Fruit fly (Drosophila melanogaster) whole organism, embryonic: ENCODE results near the gene CG12016.

ENCODE experiments used
- ATbp ChIP-seq: fragments of 200-800 bp; sonication (Bioruptor generic); optimal IDR thresholded peaks from 2 replicates; lab custom pipeline; 2017; ENCODE audit warnings: missing biosample characterization, mild to moderate bottlenecking, missing genetic modification characterization, missing genetic modification reagents
- CG10959 ChIP-seq: fragments of 200-800 bp; sonication (Bioruptor generic); IDR thresholded peaks from 2 replicates; pipeline ENCODE4 v1.3.6; 2022; ENCODE audit warnings: missing biosample characterization, missing genetic modification characterization
- CG12659 ChIP-seq: fragments of 200-800 bp; sonication (Bioruptor generic); optimal IDR thresholded peaks from 3 replicates; lab custom pipeline; 2017; ENCODE audit warnings: mild to moderate bottlenecking, missing biosample characterization, missing genetic modification reagents, missing genetic modification characterization
- CG13424 ChIP-seq: fragments of 200-800 bp; sonication (Bioruptor generic); optimal IDR thresholded peaks from 2 replicates; lab custom pipeline; 2019; ENCODE audit warnings: missing biosample characterization, mild to moderate bottlenecking, missing genetic modification characterization, moderate library complexity
- CG14441 ChIP-seq: fragments of 200-800 bp; sonication (Bioruptor generic); IDR thresholded peaks from 2 replicates; pipeline ENCODE4 v1.3.6; 2022; ENCODE audit warnings: missing biosample characterization, missing genetic modification characterization
- CG15011 ChIP-seq: fragments of 200-800 bp; sonication (Bioruptor generic); optimal IDR thresholded peaks from 3 replicates; lab custom pipeline; 2018; ENCODE audit warnings: missing biosample characterization, mild to moderate bottlenecking, missing genetic modification characterization
- CG15073 ChIP-seq: fragments of 200-800 bp; sonication (Bioruptor generic); optimal IDR thresholded peaks from 2 replicates; lab custom pipeline; 2016; ENCODE audit warnings: missing biosample characterization, missing genetic modification characterization
- CG18011 ChIP-seq: fragments of 200-800 bp; sonication (Bioruptor generic); optimal IDR thresholded peaks from 2 replicates; lab custom pipeline; 2017; ENCODE audit warnings: missing biosample characterization, missing genetic modification characterization, mild to moderate bottlenecking, moderate library complexity, missing genotype
- CG30020 ChIP-seq: fragments of 200-800 bp; optimal IDR thresholded peaks from 2 replicates; lab custom pipeline; 2019; ENCODE audit warnings: missing biosample characterization, mild to moderate bottlenecking, missing genetic modification characterization, moderate library complexity
- CG31441 ChIP-seq: fragments of 200-800 bp; sonication (Bioruptor generic); IDR thresholded peaks from 2 replicates; pipeline ENCODE4 v1.3.6; 2022; ENCODE audit warnings: missing biosample characterization, missing genetic modification characterization
- CG6689 ChIP-seq: fragments of 200-800 bp; sonication (Bioruptor generic); IDR thresholded peaks from 2 replicates; pipeline ENCODE4 v1.3.6; 2022; ENCODE audit warnings: missing biosample characterization, missing genetic modification characterization
- CG6813 ChIP-seq: fragments of 200-800 bp; sonication (Bioruptor generic); optimal IDR thresholded peaks from 2 replicates; lab custom pipeline; 2017; ENCODE audit warnings: missing biosample characterization, missing genetic modification characterization, mild to moderate bottlenecking, moderate library complexity, missing genetic modification reagents
- CG7271 ChIP-seq: fragments of 200-800 bp; sonication (Bioruptor generic); optimal IDR thresholded peaks from 2 replicates; lab custom pipeline; 2018; ENCODE audit warnings: missing biosample characterization, mild to moderate bottlenecking, missing genetic modification characterization, moderate library complexity
- CG7556 ChIP-seq: fragments of 200-800 bp; sonication (Bioruptor generic); optimal IDR thresholded peaks from 2 replicates; lab custom pipeline; 2017; ENCODE audit warnings: missing biosample characterization, mild to moderate bottlenecking, missing genetic modification characterization
- CG8388 ChIP-seq: fragments of 200-800 bp; sonication (Bioruptor generic); optimal IDR thresholded peaks from 2 replicates; lab custom pipeline; 2019; ENCODE audit warnings: missing biosample characterization, mild to moderate bottlenecking, missing genetic modification characterization, moderate library complexity
- CG9437 ChIP-seq: fragments of 200-800 bp; sonication (Bioruptor generic); optimal IDR thresholded peaks from 2 replicates; lab custom pipeline; 2018; ENCODE audit warnings: missing biosample characterization, mild to moderate bottlenecking, missing genetic modification characterization
- CG9727 ChIP-seq: fragments of 200-800 bp; sonication (Bioruptor generic); optimal IDR thresholded peaks from 3 replicates; lab custom pipeline; 2017; ENCODE audit warnings: missing biosample characterization, mild to moderate bottlenecking, missing genetic modification characterization
- CG9797 ChIP-seq: fragments of 200-800 bp; sonication (Bioruptor generic); optimal IDR thresholded peaks from 3 replicates; lab custom pipeline; 2018; ENCODE audit warnings: missing biosample characterization, mild to moderate bottlenecking, missing genetic modification characterization
- CG9932 ChIP-seq: fragments of 200-800 bp; sonication (Bioruptor generic); IDR thresholded peaks from 2 replicates; pipeline ENCODE4 v1.3.6; 2022; ENCODE audit warnings: missing biosample characterization, missing genetic modification characterization
- Dfd ChIP-seq, 2 experiments: fragments of >200 bp; optimal IDR thresholded peaks; 2 replicates each; lab custom pipeline; 2017; ENCODE audit warnings: missing biosample characterization in 2 of 2, missing genetic modification characterization in 2 of 2
- Dref ChIP-seq: fragments of 200-800 bp; sonication (Bioruptor generic); IDR thresholded peaks from 2 replicates; pipeline ENCODE4 v1.3.6; 2022; ENCODE audit warnings: missing biosample characterization, missing genetic modification characterization
- E2f2 ChIP-seq: fragments of 200-800 bp; sonication (Bioruptor generic); IDR thresholded peaks from 2 replicates; pipeline ENCODE4 v1.3.6; 2022; ENCODE audit warnings: missing biosample characterization, missing genetic modification characterization
- Fer1 ChIP-seq: fragments of 200-800 bp; sonication (Bioruptor generic); optimal IDR thresholded peaks from 2 replicates; lab custom pipeline; 2017; ENCODE audit warnings: missing biosample characterization, mild to moderate bottlenecking, missing genetic modification characterization
- GATAe ChIP-seq: fragments of 200-800 bp; sonication (Bioruptor generic); conservative IDR thresholded peaks from 2 replicates; pipeline ENCODE4 v1.3.6; 2022; ENCODE audit warnings: missing biosample characterization, missing genetic modification characterization
- HHEX ChIP-seq: fragments of 200-800 bp; sonication (Bioruptor generic); optimal IDR thresholded peaks from 3 replicates; lab custom pipeline; 2017; ENCODE audit warnings: missing biosample characterization, mild to moderate bottlenecking, missing genetic modification characterization, missing genetic modification reagents
- Hey ChIP-seq: fragments of 200-800 bp; sonication (Bioruptor generic); optimal IDR thresholded peaks from 3 replicates; lab custom pipeline; 2018; ENCODE audit warnings: missing biosample characterization, mild to moderate bottlenecking, missing genetic modification characterization
- Lim3 ChIP-seq: fragments of 200-800 bp; sonication (Bioruptor generic); IDR thresholded peaks from 2 replicates; pipeline ENCODE4 v1.3.6; 2022; ENCODE audit warnings: missing biosample characterization, missing genetic modification characterization
- Mes4 ChIP-seq: fragments of 200-800 bp; sonication (Bioruptor generic); optimal IDR thresholded peaks from 2 replicates; lab custom pipeline; 2016; ENCODE audit warnings: missing biosample characterization, missing genetic modification characterization
- Myb ChIP-seq: fragments of 200-800 bp; sonication (Bioruptor generic); optimal IDR thresholded peaks from 2 replicates; lab custom pipeline; 2016; ENCODE audit warnings: missing biosample characterization, missing genetic modification characterization
- Nf-YB ChIP-seq: fragments of 200-800 bp; sonication (Bioruptor generic); optimal IDR thresholded peaks from 3 replicates; lab custom pipeline; 2019; ENCODE audit warnings: missing biosample characterization, mild to moderate bottlenecking, missing genetic modification characterization, moderate library complexity
- Oaz ChIP-seq: fragments of 200-800 bp; sonication (Bioruptor generic); IDR thresholded peaks from 2 replicates; pipeline ENCODE4 v1.3.6; 2022; ENCODE audit warnings: missing biosample characterization, missing genetic modification characterization
- Opbp ChIP-seq: fragments of 200-800 bp; sonication (Bioruptor generic); IDR thresholded peaks from 3 replicates; pipeline ENCODE4 v1.3.6; 2022; ENCODE audit warnings: missing biosample characterization, missing genetic modification characterization; ENCODE audit not compliant: partially characterized antibody
- Sry-δ ChIP-seq: fragments of 200-800 bp; sonication (Bioruptor generic); optimal IDR thresholded peaks from 2 replicates; lab custom pipeline; 2016; ENCODE audit warnings: missing biosample characterization, missing genetic modification characterization
- YL-1 ChIP-seq: fragments of 200-800 bp; sonication (Bioruptor generic); optimal IDR thresholded peaks from 3 replicates; lab custom pipeline; 2017; ENCODE audit warnings: missing biosample characterization, mild to moderate bottlenecking, missing genetic modification characterization
- ac ChIP-seq: fragments of 200-800 bp; sonication (Bioruptor generic); optimal IDR thresholded peaks from 3 replicates; lab custom pipeline; 2017; ENCODE audit warnings: missing biosample characterization, mild to moderate bottlenecking, missing genetic modification characterization
- bigmax ChIP-seq: fragments of 200-800 bp; sonication (Bioruptor generic); optimal IDR thresholded peaks from 2 replicates; lab custom pipeline; 2018; ENCODE audit warnings: missing biosample characterization, mild to moderate bottlenecking, missing genetic modification characterization
- br ChIP-seq: fragments of >200 bp; optimal IDR thresholded peaks from 2 replicates; lab custom pipeline; 2017
- chn ChIP-seq: fragments of 200-800 bp; sonication (Bioruptor generic); optimal IDR thresholded peaks from 2 replicates; lab custom pipeline; 2016; ENCODE audit warnings: missing biosample characterization, missing genetic modification characterization
- crp ChIP-seq, 2 experiments: fragments of 200-800 bp; sonication (Bioruptor generic); optimal IDR thresholded peaks; 2 replicates in 1 of 2; 3 replicates in 1 of 2; lab custom pipeline; 2017; ENCODE audit warnings: missing biosample characterization in 2 of 2, missing genetic modification characterization in 2 of 2, mild to moderate bottlenecking in 1 of 2, moderate library complexity in 1 of 2
- dimm ChIP-seq: fragments of 200-800 bp; sonication (Bioruptor generic); IDR thresholded peaks from 2 replicates; pipeline ENCODE4 v1.3.6; 2022; ENCODE audit warnings: missing biosample characterization, missing genetic modification characterization
- eve ChIP-seq, 2 experiments: fragments of >200 bp; optimal IDR thresholded peaks; 2 replicates each; lab custom pipeline; 2017; ENCODE audit warnings: missing biosample characterization in 2 of 2, missing genetic modification characterization in 2 of 2
- fd3F ChIP-seq: fragments of 200-800 bp; sonication (Bioruptor generic); optimal IDR thresholded peaks from 2 replicates; lab custom pipeline; 2018; ENCODE audit warnings: missing biosample characterization, mild to moderate bottlenecking, missing genetic modification characterization, moderate library complexity
- ftz-f1 ChIP-seq: fragments of 200-800 bp; sonication (Bioruptor generic); optimal IDR thresholded peaks from 2 replicates; lab custom pipeline; 2016; ENCODE audit warnings: missing biosample characterization, missing genetic modification characterization
- gsb-n ChIP-seq: fragments of 200-800 bp; sonication (Bioruptor generic); optimal IDR thresholded peaks from 3 replicates; lab custom pipeline; 2018; ENCODE audit warnings: missing biosample characterization, mild to moderate bottlenecking, missing genetic modification characterization
- ham ChIP-seq: fragments of 200-800 bp; sonication (Bioruptor generic); IDR thresholded peaks from 2 replicates; pipeline ENCODE4 v1.3.6; 2022; ENCODE audit warnings: missing biosample characterization, missing genetic modification characterization
- hbn ChIP-seq: fragments of 200-800 bp; sonication (Bioruptor generic); IDR thresholded peaks from 2 replicates; pipeline ENCODE4 v1.3.6; 2022; ENCODE audit warnings: missing biosample characterization, missing genetic modification characterization; ENCODE audit not compliant: partially characterized antibody
- hth ChIP-seq: fragments of >200 bp; optimal IDR thresholded peaks from 2 replicates; lab custom pipeline; 2017; ENCODE audit warnings: inconsistent platforms
- ken ChIP-seq: fragments of 200-800 bp; sonication (Bioruptor generic); IDR thresholded peaks from 3 replicates; pipeline ENCODE4 v1.3.6; 2022; ENCODE audit warnings: missing biosample characterization, missing genetic modification characterization
- nom ChIP-seq: fragments of 200-800 bp; sonication (Bioruptor generic); optimal IDR thresholded peaks from 2 replicates; lab custom pipeline; 2017; ENCODE audit warnings: missing biosample characterization, missing genetic modification characterization, mild to moderate bottlenecking, moderate library complexity, missing genetic modification reagents
- oc ChIP-seq: fragments of 200-800 bp; sonication (Bioruptor generic); optimal IDR thresholded peaks from 2 replicates; lab custom pipeline; 2018; ENCODE audit warnings: missing biosample characterization, mild to moderate bottlenecking, missing genetic modification characterization, moderate library complexity
- usp ChIP-seq: fragments of >200 bp; optimal IDR thresholded peaks from 2 replicates; lab custom pipeline; 2017; ENCODE audit warnings: missing biosample characterization, missing genetic modification characterization
- zfh2 ChIP-seq: fragments of 200-800 bp; sonication (Bioruptor generic); optimal IDR thresholded peaks from 2 replicates; lab custom pipeline; 2016; ENCODE audit warnings: missing biosample characterization, missing genetic modification characterization

Gene CG12016

DNA sequence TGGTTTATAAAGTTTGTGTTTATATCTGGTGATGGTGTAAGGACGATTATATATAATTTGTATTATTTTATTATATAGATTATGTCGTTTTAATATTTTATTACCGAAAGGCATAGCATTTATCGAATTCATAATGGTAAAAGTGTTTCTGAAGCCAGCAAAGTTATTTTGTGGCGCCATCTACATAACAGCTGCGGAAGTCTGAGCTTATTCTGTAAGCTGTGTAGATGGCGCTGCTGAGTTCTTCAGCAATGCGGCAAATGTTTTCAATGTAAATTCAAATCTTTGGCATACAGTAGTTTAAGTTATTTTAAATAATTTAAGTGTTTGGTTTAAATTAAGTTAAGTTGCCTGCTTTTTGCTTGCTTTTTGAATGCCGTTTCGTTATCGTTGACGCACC lies 30.9 kb upstream of the CG12016 start (continued):
- TF ChIP-seq eve (GFP tag; optimal IDR thresholded peaks at IDR 0.05; lab: Kevin White, UChicago): no peak
- no peak for TF ChIP-seq CG13424 (tag; lab: Kevin White, UChicago)
- peak; percentile 18; the same call in 1 of the 3 replicates for TF ChIP-seq Opbp
- TF ChIP-seq CG9437 (GFP tag; lab: Kevin White, UChicago): no peak
- no peak for TF ChIP-seq hbn
- no peak for TF ChIP-seq dimm (GFP tag; lab: Robert Waterston, UW)
- no peak for TF ChIP-seq Hey (tag; lab: Kevin White, UChicago)
- no peak for TF ChIP-seq oc (tag; lab: Kevin White, UChicago)
- TF ChIP-seq CG15073 (GFP tag; lab: Kevin White, UChicago): no peak
- peak; percentile 36; the same call in 1 of the 2 replicates for TF ChIP-seq Oaz
- TF ChIP-seq Fer1 (GFP tag; lab: Kevin White, UChicago): no peak
- TF ChIP-seq CG30020: no peak
- TF ChIP-seq CG12659 (GFP tag; lab: Kevin White, UChicago): no peak
- TF ChIP-seq CG10959: peak; percentile 44
- no peak for TF ChIP-seq CG6689
- TF ChIP-seq CG14441 (GFP tag; lab: Robert Waterston, UW): peak; percentile 41; the same call in 1 of the 2 replicates
- TF ChIP-seq CG9797 (GFP tag; lab: Kevin White, UChicago): no peak
- no peak for TF ChIP-seq Myb
- no peak for TF ChIP-seq zfh2 (GFP tag; lab: Kevin White, UChicago)
- TF ChIP-seq bigmax (GFP tag; lab: Kevin White, UChicago): no peak
- TF ChIP-seq ac (GFP tag; lab: Kevin White, UChicago): no peak
- TF ChIP-seq hth (lab: Kevin White, UChicago): no peak
- no peak for TF ChIP-seq Mes4 (GFP tag; lab: Kevin White, UChicago)
- TF ChIP-seq ftz-f1: no peak
- TF ChIP-seq Dfd (GFP tag; optimal IDR thresholded peaks at IDR 0.05; lab: Kevin White, UChicago): no peak
- TF ChIP-seq CG15011 (GFP tag; lab: Kevin White, UChicago): no peak
- no peak for TF ChIP-seq chn (GFP tag; lab: Kevin White, UChicago)
- TF ChIP-seq crp (GFP tag; optimal IDR thresholded peaks at IDR 0.05; lab: Kevin White, UChicago): no peak
- TF ChIP-seq usp (GFP tag; lab: Kevin White, UChicago): no peak
- TF ChIP-seq CG6813 (GFP tag; lab: Kevin White, UChicago): no peak
- no peak for TF ChIP-seq fd3F (GFP tag; lab: Kevin White, UChicago)
- TF ChIP-seq CG18011: no peak
- TF ChIP-seq br (lab: Kevin White, UChicago): no peak
- no peak for TF ChIP-seq CG7271 (tag; lab: Kevin White, UChicago)
- TF ChIP-seq YL-1: no peak
- no peak for TF ChIP-seq nom (GFP tag; lab: Kevin White, UChicago)
- no peak for TF ChIP-seq ken
- TF ChIP-seq GATAe (GFP tag; lab: Robert Waterston, UW): no peak
- no peak for TF ChIP-seq Sry-δ (GFP tag; lab: Kevin White, UChicago)
- no peak for TF ChIP-seq Dref (GFP tag; lab: Robert Waterston, UW)
- TF ChIP-seq ham (GFP tag; lab: Robert Waterston, UW): no peak
- peak; percentile 4 for TF ChIP-seq HHEX (GFP tag; lab: Kevin White, UChicago)
- TF ChIP-seq CG7556 (GFP tag; lab: Kevin White, UChicago): no peak
- TF ChIP-seq CG9932 (GFP tag; lab: Robert Waterston, UW): peak; percentile 59
- TF ChIP-seq gsb-n (tag; lab: Kevin White, UChicago): no peak
- peak; percentile 76 for TF ChIP-seq E2f2
- TF ChIP-seq ATbp (GFP tag; lab: Kevin White, UChicago): no peak
- 0 out of 2 replicates have a peak, but pooled peaks have one; percentile 9 for TF ChIP-seq CG31441 (GFP tag; lab: Robert Waterston, UW)
- TF ChIP-seq Lim3 (GFP tag; lab: Robert Waterston, UW): no peak
- no peak for TF ChIP-seq CG8388
- no peak for TF ChIP-seq Nf-YB (GFP tag; lab: Kevin White, UChicago)
- no peak for TF ChIP-seq CG9727 (GFP tag; lab: Kevin White, UChicago)
